Worm (Caenorhabditis elegans): ENCODE data around the gene T10D4.7.

- no peak for TF ChIP-seq dao-5 (tag; optimal IDR thresholded peaks at IDR 0.05)
- no peak for TF ChIP-seq him-1 (tag; optimal IDR thresholded peaks at IDR 0.05)
Observed at ce11 chrII:3070182-3070581, 47.4 kb upstream of the T10D4.7 start.

All from whole organism, L4/young adult.